Worm (Caenorhabditis elegans): ENCODE data around the gene Y38H6A.1.
"Not testable (repeated sequence)": the region's sequence is repeated elsewhere in the genome, so short reads cannot be mapped to it uniquely, and the experiment has no call there.

Gene Y38H6A.1

DNA sequence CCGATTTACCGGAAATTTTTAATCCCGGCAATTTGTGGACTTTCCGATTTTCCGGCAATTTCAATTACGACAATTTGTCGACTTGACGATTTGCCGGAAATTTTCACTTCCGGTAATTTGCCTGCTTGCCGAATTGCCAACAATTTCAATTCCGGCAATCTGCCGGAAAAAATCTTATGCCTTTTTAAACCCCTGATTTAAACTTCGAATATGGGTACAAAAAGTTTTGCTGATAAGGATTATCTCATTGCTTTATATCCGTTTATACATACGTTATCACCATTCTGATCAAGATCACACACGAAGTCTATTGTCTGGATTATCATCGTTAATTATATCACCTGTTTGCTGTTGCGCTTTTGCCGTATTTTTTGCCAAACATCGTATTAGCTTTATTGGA lies 31.0 kb downstream of the Y38H6A.1 start, which contains the start of gene grd-11:
Gene grd-11 (plus strand): TSS at position 301 of the 400 bp plus-strand sequence.
- TF ChIP-seq unc-62 (GFP tag; optimal IDR thresholded peaks at IDR 0.05) (no peak), elt-1 (tag; optimal IDR thresholded peaks at IDR 0.05; ENCODE audit: borderline replicate concordance, insufficient read depth) (no peak), elt-3 (tag; optimal IDR thresholded peaks at IDR 0.05) (no peak), mab-5 (tag; optimal IDR thresholded peaks at IDR 0.05) (no peak)

- no peak for TF ChIP-seq flh-1 (GFP tag; optimal IDR thresholded peaks at IDR 0.05)
- no peak for TF ChIP-seq bed-3 (GFP tag; optimal IDR thresholded peaks at IDR 0.05)
- TF ChIP-seq ham-2 (GFP tag; optimal IDR thresholded peaks at IDR 0.05): no peak
- no peak for TF ChIP-seq lsy-2 (tag; optimal IDR thresholded peaks at IDR 0.05)
- no peak for TF ChIP-seq nhr-76 (tag; optimal IDR thresholded peaks at IDR 0.05)
- TF ChIP-seq ztf-11 (tag; optimal IDR thresholded peaks at IDR 0.05): no peak
These were observed 41.3 kb downstream of the Y38H6A.1 start, which contains the start of gene K02E2.8 for ce11 chrV:20366839-20367238. TSS of gene K02E2.8 (minus strand) at chrV:20366939.

ce11 chrV:20369153-20369552 lies 43.6 kb downstream of the Y38H6A.1 start, which contains the start of gene srh-177:
TSS of gene srh-177 (minus strand) at chrV:20369253.
- not testable (repeated sequence) for TF ChIP-seq nhr-76 (tag; optimal IDR thresholded peaks at IDR 0.05); ham-2 (GFP tag; optimal IDR thresholded peaks at IDR 0.05); nhr-28 (tag; optimal IDR thresholded peaks at IDR 0.05)

DNA sequence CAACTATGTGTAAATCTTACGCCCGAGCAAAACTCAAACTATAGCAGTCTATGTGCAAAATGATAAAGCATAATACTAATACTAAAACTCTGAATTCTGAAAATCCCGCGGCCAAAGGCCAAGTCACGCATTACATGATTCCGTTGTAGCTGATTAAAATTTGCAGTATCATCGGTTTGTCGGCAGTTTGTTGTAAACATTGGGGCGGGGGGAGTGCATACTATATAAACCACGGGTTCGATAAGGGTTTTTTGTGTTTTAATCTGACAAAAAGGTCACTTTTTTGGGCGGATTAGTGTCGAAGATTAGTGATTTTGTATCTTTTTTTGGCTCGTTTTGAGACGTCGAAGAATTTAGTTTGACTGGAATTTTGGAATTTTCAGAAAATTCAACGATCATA lies 49.0 kb downstream of the Y38H6A.1 start:
- no peak for TF ChIP-seq zip-8 (tag; optimal IDR thresholded peaks at IDR 0.05)
- no peak for TF ChIP-seq mep-1 (tag; optimal IDR thresholded peaks at IDR 0.05)
- no peak for TF ChIP-seq pha-4 (tag; optimal IDR thresholded peaks at IDR 0.05)
- no peak for TF ChIP-seq ceh-83 (GFP tag; optimal IDR thresholded peaks at IDR 0.05)
- TF ChIP-seq nhr-28 (tag; optimal IDR thresholded peaks at IDR 0.05): no peak
- no peak for TF ChIP-seq ceh-43 (GFP tag; optimal IDR thresholded peaks at IDR 0.05)
- no peak for TF ChIP-seq nhr-237 (tag; optimal IDR thresholded peaks at IDR 0.05)
- TF ChIP-seq elt-1 (tag; optimal IDR thresholded peaks at IDR 0.05; ENCODE audit: borderline replicate concordance, insufficient read depth): no peak
- TF ChIP-seq mls-2 (tag; optimal IDR thresholded peaks at IDR 0.05): no peak
- no peak for TF ChIP-seq cnd-1 (tag; optimal IDR thresholded peaks at IDR 0.05)
- TF ChIP-seq nhr-76 (tag; optimal IDR thresholded peaks at IDR 0.05): no peak
- no peak for TF ChIP-seq sem-2 (GFP tag; optimal IDR thresholded peaks at IDR 0.05)
- no peak for TF ChIP-seq hlh-1 (tag; optimal IDR thresholded peaks at IDR 0.05)
- no peak for TF ChIP-seq drap-1 (GFP tag; optimal IDR thresholded peaks at IDR 0.05)
- no peak for TF ChIP-seq ceh-39 (tag; optimal IDR thresholded peaks at IDR 0.05)
- TF ChIP-seq lin-32 (GFP tag; optimal IDR thresholded peaks at IDR 0.05): no peak
- TF ChIP-seq unc-120 (tag; optimal IDR thresholded peaks at IDR 0.05; ENCODE audit: poor library complexity, severe bottlenecking): no peak
- TF ChIP-seq elt-3 (tag; optimal IDR thresholded peaks at IDR 0.05): no peak
- TF ChIP-seq M03D4.4 (tag; optimal IDR thresholded peaks at IDR 0.05): no peak
- no peak for TF ChIP-seq mab-5 (tag; optimal IDR thresholded peaks at IDR 0.05)

DNA sequence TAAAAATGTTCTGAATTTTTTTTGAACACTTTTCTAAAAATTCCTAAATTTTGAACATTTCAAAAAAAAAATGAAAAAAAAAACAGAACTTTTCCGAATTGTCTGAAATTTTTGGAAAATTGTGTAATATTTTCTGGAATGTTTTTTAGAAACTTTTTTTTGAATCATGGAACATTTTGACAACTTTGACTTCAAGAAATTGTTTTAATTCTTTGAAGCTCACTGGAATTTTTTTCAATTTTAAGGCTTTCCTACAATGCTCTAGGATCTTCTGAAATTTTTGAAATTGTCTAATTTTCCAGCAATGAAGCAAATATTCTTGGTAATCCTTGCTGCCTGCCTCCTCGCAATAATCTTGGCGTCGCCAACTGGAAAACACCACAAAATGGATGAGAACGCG lies 49.7 kb downstream of the Y38H6A.1 start, which contains the start of gene ins-35:
Gene ins-35 (plus strand): TSS at position 301 of the 400 bp plus-strand sequence.
- no peak for TF ChIP-seq nhr-2 (tag; optimal IDR thresholded peaks at IDR 0.05)
- TF ChIP-seq blmp-1 (tag; optimal IDR thresholded peaks at IDR 0.05): no peak
- no peak for TF ChIP-seq ces-1 (GFP tag; optimal IDR thresholded peaks at IDR 0.05)
- no peak for TF ChIP-seq ceh-39 (tag; optimal IDR thresholded peaks at IDR 0.05)
- no peak for TF ChIP-seq nhr-28 (tag; optimal IDR thresholded peaks at IDR 0.05)

ce11 chrV:20376070-20376469 lies 50.6 kb downstream of the Y38H6A.1 start:
- no peak for TF ChIP-seq sptf-1 (tag; optimal IDR thresholded peaks at IDR 0.05)
- no peak for TF ChIP-seq ham-2 (GFP tag; optimal IDR thresholded peaks at IDR 0.05)
- no peak for TF ChIP-seq sem-2 (GFP tag; optimal IDR thresholded peaks at IDR 0.05)
- TF ChIP-seq hlh-1 (tag; optimal IDR thresholded peaks at IDR 0.05): no peak
- TF ChIP-seq unc-62 (GFP tag; optimal IDR thresholded peaks at IDR 0.05): no peak
- TF ChIP-seq flh-1 (GFP tag; optimal IDR thresholded peaks at IDR 0.05): no peak
- TF ChIP-seq mab-5 (tag; optimal IDR thresholded peaks at IDR 0.05): no peak
- no peak for TF ChIP-seq nhr-28 (tag; optimal IDR thresholded peaks at IDR 0.05)
- TF ChIP-seq lin-32 (GFP tag; optimal IDR thresholded peaks at IDR 0.05): no peak
- TF ChIP-seq elt-3 (tag; optimal IDR thresholded peaks at IDR 0.05): no peak
- TF ChIP-seq snpc-4 (tag; optimal IDR thresholded peaks at IDR 0.05): no peak
- TF ChIP-seq nhr-12 (tag; optimal IDR thresholded peaks at IDR 0.05): no peak
- no peak for TF ChIP-seq elt-1 (tag; optimal IDR thresholded peaks at IDR 0.05; ENCODE audit: borderline replicate concordance, insufficient read depth)
- no peak for TF ChIP-seq drap-1 (GFP tag; optimal IDR thresholded peaks at IDR 0.05)
- no peak for TF ChIP-seq bed-3 (GFP tag; optimal IDR thresholded peaks at IDR 0.05)
